Worm (Caenorhabditis elegans) whole organism, young adult: Measurements from ENCODE around the gene T10C6.7.
A peak's percentile ranks its signal among the peaks of the same experiment; 100 is the strongest.
"Not testable (repeated sequence)": the region's sequence is repeated elsewhere in the genome, so short reads cannot be mapped to it uniquely, and the experiment has no call there.

Experiments used
- B0336.3 ChIP-seq: fragments of 200-800 bp; sonication (Bioruptor generic); IDR thresholded peaks from 2 replicates; pipeline ENCODE4 v1.3.6; 2022; ENCODE audit warnings: missing genetic modification characterization, missing compliant biosample characterization
- C17E4.6 ChIP-seq: fragments of 200-800 bp; sonication (Bioruptor generic); IDR thresholded peaks from 2 replicates; pipeline ENCODE4 v1.3.6; 2022; ENCODE audit warnings: missing genetic modification reagents, missing genetic modification characterization, missing compliant biosample characterization
- F52B5.7 ChIP-seq: sonication (generic microtip); optimal IDR thresholded peaks from 2 replicates; lab custom pipeline; 2016; ENCODE audit warnings: mild to moderate bottlenecking, missing genetic modification characterization, missing compliant biosample characterization
- F55B11.4 ChIP-seq: sonication (generic microtip); optimal IDR thresholded peaks from 2 replicates; lab custom pipeline; 2016; ENCODE audit warnings: missing compliant biosample characterization, missing genetic modification characterization, borderline replicate concordance; ENCODE audit not compliant: insufficient read depth
- T07F8.4 ChIP-seq: sonication (generic microtip); optimal IDR thresholded peaks from 2 replicates; lab custom pipeline; 2016; ENCODE audit warnings: mild to moderate bottlenecking, missing genetic modification characterization, moderate library complexity, missing compliant biosample characterization
- Y53F4B.3 ChIP-seq: fragments of 200-800 bp; sonication (Bioruptor generic); IDR thresholded peaks from 2 replicates; pipeline ENCODE4 v1.3.6; 2022; ENCODE audit warnings: missing genetic modification reagents, missing genetic modification characterization, missing compliant biosample characterization
- Y67H2A.10 ChIP-seq: fragments of 200-800 bp; sonication (Bioruptor generic); conservative IDR thresholded peaks from 2 replicates; pipeline ENCODE4 v1.3.6; 2022; ENCODE audit warnings: missing genetic modification reagents, missing genetic modification characterization, missing compliant biosample characterization
- Y95B8A.8 ChIP-seq: fragments of 200-800 bp; sonication (Bioruptor generic); IDR thresholded peaks from 2 replicates; pipeline ENCODE4 v1.3.6; 2022; ENCODE audit warnings: missing genetic modification reagents, missing genetic modification characterization, missing compliant biosample characterization
- akir-1 ChIP-seq: fragments of 200-800 bp; sonication (Bioruptor generic); optimal IDR thresholded peaks from 2 replicates; lab custom pipeline; 2018; ENCODE audit warnings: mild to moderate bottlenecking, missing genetic modification characterization, moderate library complexity, missing compliant biosample characterization
- atf-7 ChIP-seq: sonication (generic microtip); optimal IDR thresholded peaks from 2 replicates; lab custom pipeline; 2017; ENCODE audit warnings: mild to moderate bottlenecking, missing genetic modification characterization, missing compliant biosample characterization
- attf-6 ChIP-seq: fragments of 200-800 bp; sonication (Bioruptor generic); IDR thresholded peaks from 2 replicates; pipeline ENCODE4 v1.3.6; 2022; ENCODE audit warnings: missing genetic modification reagents, missing genetic modification characterization, missing compliant biosample characterization
- bed-1 ChIP-seq: fragments of 200-800 bp; sonication (Bioruptor generic); IDR thresholded peaks from 2 replicates; pipeline ENCODE4 v1.3.6; 2022; ENCODE audit warnings: missing genetic modification reagents, missing genetic modification characterization, missing compliant biosample characterization
- ceh-100 ChIP-seq: fragments of 200-800 bp; sonication (Bioruptor generic); IDR thresholded peaks from 2 replicates; pipeline ENCODE4 v1.3.6; 2022; ENCODE audit warnings: missing genetic modification reagents, missing genetic modification characterization, missing compliant biosample characterization
- ceh-40 ChIP-seq: fragments of 200-800 bp; sonication (Bioruptor generic); IDR thresholded peaks from 2 replicates; pipeline ENCODE4 v1.3.6; 2022; ENCODE audit warnings: missing genetic modification characterization, missing compliant biosample characterization
- die-1 ChIP-seq: sonication (generic microtip); optimal IDR thresholded peaks from 2 replicates; lab custom pipeline; 2016; ENCODE audit warnings: missing genotype, mild to moderate bottlenecking, missing genetic modification characterization, missing compliant biosample characterization
- fkh-3 ChIP-seq: sonication (generic microtip); optimal IDR thresholded peaks from 2 replicates; lab custom pipeline; 2016; ENCODE audit warnings: mild to moderate bottlenecking, missing genetic modification characterization, missing compliant biosample characterization
- him-1 ChIP-seq: sonication (generic microtip); optimal IDR thresholded peaks from 2 replicates; lab custom pipeline; 2016; ENCODE audit warnings: missing genotype, missing genetic modification reagents, missing genetic modification characterization, missing compliant biosample characterization
- lag-1 ChIP-seq: fragments of 200-800 bp; sonication (Bioruptor generic); IDR thresholded peaks from 2 replicates; pipeline ENCODE4 v1.3.6; 2022; ENCODE audit warnings: missing genetic modification reagents, missing genetic modification characterization, missing compliant biosample characterization
- lin-26 ChIP-seq: fragments of 200-800 bp; sonication (Bioruptor generic); IDR thresholded peaks from 2 replicates; pipeline ENCODE4 v1.3.6; 2022; ENCODE audit warnings: missing genetic modification reagents, missing genetic modification characterization, missing compliant biosample characterization
- lin-40 ChIP-seq: sonication (generic microtip); optimal IDR thresholded peaks from 2 replicates; lab custom pipeline; 2016; ENCODE audit warnings: missing genetic modification characterization, mild to moderate bottlenecking, missing compliant biosample characterization, missing genotype, missing genetic modification reagents
- mel-28 ChIP-seq: sonication (generic microtip); optimal IDR thresholded peaks from 2 replicates; lab custom pipeline; 2016; ENCODE audit warnings: borderline replicate concordance, mild to moderate bottlenecking, missing genetic modification characterization, missing compliant biosample characterization
- mes-4 ChIP-seq: sonication (generic microtip); optimal IDR thresholded peaks from 2 replicates; lab custom pipeline; 2016; ENCODE audit warnings: missing genotype, missing genetic modification characterization, missing compliant biosample characterization
- nhr-80 ChIP-seq: sonication (generic microtip); optimal IDR thresholded peaks from 2 replicates; lab custom pipeline; 2016; ENCODE audit warnings: missing genetic modification characterization, missing compliant biosample characterization
- nhr-90 ChIP-seq: sonication (generic microtip); optimal IDR thresholded peaks from 2 replicates; lab custom pipeline; 2016; ENCODE audit warnings: missing genotype, mild to moderate bottlenecking, missing genetic modification characterization, missing compliant biosample characterization
- rcor-1 ChIP-seq: fragments of 200-800 bp; sonication (Bioruptor generic); IDR thresholded peaks from 2 replicates; pipeline ENCODE4 v1.3.6; 2022; ENCODE audit warnings: missing genetic modification reagents, missing genetic modification characterization, missing compliant biosample characterization
- rec-8 ChIP-seq, 2 experiments: sonication (generic microtip); optimal IDR thresholded peaks; 2 replicates each; lab custom pipeline; 2016; ENCODE audit warnings: mild to moderate bottlenecking in 2 of 2, missing genetic modification characterization in 2 of 2, missing genetic modification reagents in 2 of 2, missing genotype in 2 of 2, missing biosample characterization in 1 of 2, missing compliant biosample characterization in 1 of 2, moderate library complexity in 1 of 2
- rpc-1 ChIP-seq, 2 experiments: fragments of 150-350 bp in 1 of 2; sonication (generic microtip) in 1 of 2; optimal IDR thresholded peaks; 2 replicates each; lab custom pipeline; 2014 to 2018; ENCODE audit warnings: missing biosample characterization in 1 of 2, missing genetic modification characterization in 1 of 2, missing genetic modification reagents in 1 of 2, missing genotype in 1 of 2
- snpc-1.1 ChIP-seq: sonication (generic microtip); optimal IDR thresholded peaks from 2 replicates; lab custom pipeline; 2017; ENCODE audit warnings: missing genetic modification characterization, mild to moderate bottlenecking, missing compliant biosample characterization, antibody characterized with exemption, moderate library complexity, missing genotype, missing genetic modification reagents; ENCODE audit not compliant: insufficient read depth
- snpc-1.3 ChIP-seq: sonication (generic microtip); optimal IDR thresholded peaks from 2 replicates; lab custom pipeline; 2017; ENCODE audit warnings: missing genetic modification characterization, mild to moderate bottlenecking, missing compliant biosample characterization, antibody characterized with exemption, moderate library complexity, missing genotype, missing genetic modification reagents; ENCODE audit not compliant: insufficient read depth
- snpc-4 ChIP-seq, 5 experiments: fragments of 150-350 bp in 1 of 5; sonication (generic microtip) in 4 of 5; optimal IDR thresholded peaks; 2 replicates each; lab custom pipeline; 2014 to 2018; ENCODE audit warnings: missing genetic modification characterization in 5 of 5, missing biosample characterization in 3 of 5, antibody characterized with exemption in 2 of 5, mild to moderate bottlenecking in 2 of 5, missing compliant biosample characterization in 2 of 5, missing genotype in 2 of 5, moderate library complexity in 2 of 5, missing genetic modification reagents in 1 of 5
- somi-1 ChIP-seq: fragments of 200-800 bp; sonication (Bioruptor generic); optimal IDR thresholded peaks from 2 replicates; lab custom pipeline; 2018; ENCODE audit warnings: mild to moderate bottlenecking, missing genetic modification characterization, missing compliant biosample characterization
- tbp1 ChIP-seq: fragments of 200-800 bp; sonication (Bioruptor generic); optimal IDR thresholded peaks from 2 replicates; lab custom pipeline; 2018; ENCODE audit warnings: mild to moderate bottlenecking, missing genetic modification characterization, missing compliant biosample characterization
- tlf-1 ChIP-seq: fragments of 200-800 bp; sonication (Bioruptor generic); optimal IDR thresholded peaks from 2 replicates; lab custom pipeline; 2018; ENCODE audit warnings: mild to moderate bottlenecking, missing genetic modification characterization, missing compliant biosample characterization
- unc-62 ChIP-seq: fragments of 150-350 bp; optimal IDR thresholded peaks from 2 replicates; lab custom pipeline; 2014; ENCODE audit warnings: missing biosample characterization, missing genetic modification reagents, missing genetic modification characterization
- ztf-25 ChIP-seq: fragments of 200-800 bp; sonication (Bioruptor generic); IDR thresholded peaks from 2 replicates; pipeline ENCODE4 v1.3.6; 2022; ENCODE audit warnings: missing genetic modification reagents, missing genetic modification characterization, missing compliant biosample characterization
- ztf-26 ChIP-seq: sonication (generic microtip); optimal IDR thresholded peaks from 2 replicates; lab custom pipeline; 2017; ENCODE audit warnings: missing genetic modification characterization, missing compliant biosample characterization
- ztf-6 ChIP-seq: fragments of 200-800 bp; sonication (Bioruptor generic); IDR thresholded peaks from 2 replicates; pipeline ENCODE4 v1.3.6; 2022; ENCODE audit warnings: missing genetic modification reagents, missing genetic modification characterization, missing compliant biosample characterization

T10C6.7 gene

DNA sequence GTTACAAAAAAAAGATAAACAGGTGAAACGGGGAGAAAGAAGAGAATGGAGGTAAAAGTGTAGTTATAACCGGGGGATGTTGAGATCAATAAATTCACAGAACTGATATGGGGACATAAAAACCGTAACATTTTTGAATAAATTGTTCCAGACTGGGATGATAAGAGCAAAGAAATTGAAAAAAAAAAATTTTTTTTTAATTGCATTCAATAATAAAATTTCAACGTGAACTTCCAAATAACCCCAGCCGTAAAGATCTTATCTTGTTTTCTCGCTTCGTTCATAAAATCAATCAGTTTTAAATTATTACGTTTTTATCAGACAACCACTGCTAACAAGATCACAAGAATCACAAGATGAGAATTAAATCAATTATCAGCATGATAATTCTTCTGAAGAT, 39.7 kb downstream of the T10C6.7 start, which contains the start of gene C06C6.7:
Gene C06C6.7 (plus strand): TSS at position 301 of the 400 bp plus-strand sequence.
- TF ChIP-seq ceh-40; snpc-1.3 (tag; lab: Kevin White, UChicago); Y53F4B.3 (GFP tag; lab: Robert Waterston, UW): not testable (repeated sequence)

DNA sequence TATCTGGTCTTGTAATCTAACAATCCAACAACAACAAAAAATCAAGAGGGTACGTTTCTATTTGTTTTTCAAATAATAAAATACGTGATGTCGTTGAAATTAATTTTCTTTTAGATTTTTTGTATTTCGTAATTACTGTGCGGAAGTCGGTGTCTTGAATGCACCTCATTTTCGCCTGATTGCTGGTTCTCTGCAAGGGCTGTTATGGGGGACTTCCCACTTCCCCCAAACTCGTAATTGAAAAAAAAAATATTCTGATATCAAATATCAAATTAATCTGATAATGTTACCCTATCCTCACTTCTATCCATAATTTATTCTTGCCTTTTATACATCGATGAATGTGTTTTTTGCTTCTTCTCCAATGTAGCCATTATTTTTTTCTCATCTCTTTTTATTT, 43.4 kb downstream of the T10C6.7 start, which contains the start of gene F36G9.15:
Gene F36G9.15 (minus strand): TSS at position 101 of the 400 bp plus-strand sequence.
- TF ChIP-seq die-1 (no peak), bed-1 (GFP tag; lab: Robert Waterston, UW) (no peak), lin-40 (no peak), akir-1 (GFP tag; lab: Kevin White, UChicago) (no peak), Y67H2A.10 (GFP tag; lab: Robert Waterston, UW) (no peak), mes-4 (tag; lab: Kevin White, UChicago) (no peak), ceh-40 (no peak), somi-1 (no peak), F52B5.7 (tag; lab: Kevin White, UChicago) (no peak), ztf-26 (no peak), tbp1 (GFP tag; lab: Kevin White, UChicago) (no peak), B0336.3 (GFP tag; lab: Robert Waterston, UW) (no peak), T07F8.4 (tag; lab: Kevin White, UChicago) (no peak), snpc-1.1 (no peak), Y95B8A.8 (GFP tag; lab: Robert Waterston, UW) (no peak)

DNA sequence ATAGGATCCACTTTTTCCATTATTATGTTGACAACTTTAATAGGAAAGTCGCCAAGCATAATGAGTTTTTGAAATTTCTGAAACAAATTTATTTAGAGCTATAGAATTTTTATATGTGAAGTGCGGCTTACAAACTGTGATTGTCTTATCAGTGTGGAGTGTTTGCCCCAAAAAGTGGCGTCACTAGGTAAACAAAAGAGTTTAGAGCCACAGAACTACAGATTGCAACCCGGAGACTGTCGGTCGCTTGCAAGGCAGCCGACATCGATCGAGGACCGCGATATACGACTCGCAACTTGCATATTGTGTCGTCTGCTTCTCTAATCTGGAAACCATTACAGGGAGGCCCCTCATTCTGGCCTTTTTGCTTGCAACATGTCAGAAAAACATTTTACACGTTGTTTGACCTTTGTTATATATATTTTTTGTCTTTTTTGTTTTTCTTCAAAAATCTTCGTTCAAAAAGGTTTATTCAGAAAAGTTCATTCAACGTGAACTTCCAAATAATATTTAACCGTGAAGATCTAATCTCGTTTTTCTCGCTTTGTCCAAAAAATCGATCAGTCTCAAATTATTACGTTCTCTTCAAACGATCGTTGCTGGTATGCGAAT, 48.7 kb downstream of the T10C6.7 start, which contains the start of the genes fbxa-99 and F36G9.13:
Gene fbxa-99 (minus strand): TSS at position 122 of the 612 bp plus-strand sequence.
Gene F36G9.13 (plus strand): TSS at position 562 of the 612 bp plus-strand sequence.
- TF ChIP-seq C17E4.6 (GFP tag; lab: Robert Waterston, UW) = no peak
- no peak for TF ChIP-seq nhr-90
- TF ChIP-seq snpc-1.3 (tag; lab: Kevin White, UChicago) = no peak
- TF ChIP-seq F55B11.4 (tag; lab: Kevin White, UChicago) = no peak
- no peak for TF ChIP-seq him-1 (tag; lab: Kevin White, UChicago)
- no peak for TF ChIP-seq ztf-25 (GFP tag; lab: Robert Waterston, UW)
- no peak for TF ChIP-seq snpc-4 (GFP tag; optimal IDR thresholded peaks at IDR 0.05; lab: Kevin White, UChicago)
- TF ChIP-seq snpc-4 (tag; optimal IDR thresholded peaks at IDR 0.05; lab: Kevin White, UChicago) = peak; percentile 77 to 90 (median 81)

DNA sequence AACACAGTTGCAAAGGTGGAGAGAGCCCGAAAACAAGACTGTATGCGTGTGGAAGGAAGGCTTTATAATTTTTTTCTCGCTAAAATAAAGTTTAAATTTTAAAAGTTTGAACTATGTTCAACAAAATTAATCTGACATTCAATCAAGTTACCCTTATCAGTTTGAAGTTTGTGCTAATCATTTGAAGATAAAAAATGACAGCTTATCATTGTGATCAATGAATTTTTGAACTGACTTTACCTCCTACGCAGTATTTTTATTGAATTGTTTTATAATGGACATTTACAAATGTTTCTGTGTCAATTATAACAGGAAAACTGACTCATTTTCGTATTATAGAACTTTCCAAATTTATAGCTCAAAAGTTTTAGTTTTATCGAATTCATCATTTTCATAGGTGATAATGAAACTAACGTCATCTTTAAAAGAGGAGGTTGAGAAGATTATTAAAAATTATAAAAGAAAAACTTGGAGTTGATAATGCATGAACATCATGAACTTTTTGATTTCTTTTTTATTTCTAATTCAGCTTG, 53.2 kb downstream of the T10C6.7 start, which contains the start of gene oac-20:
Gene oac-20 (plus strand): TSS at position 483 of the 533 bp plus-strand sequence.
- no peak for TF ChIP-seq rcor-1
- TF ChIP-seq ceh-100 (GFP tag; lab: Robert Waterston, UW) = no peak
- no peak for TF ChIP-seq rec-8 (tag; optimal IDR thresholded peaks at IDR 0.05; lab: Kevin White, UChicago)
- no peak for TF ChIP-seq lag-1 (GFP tag; lab: Robert Waterston, UW)
- TF ChIP-seq attf-6 (GFP tag; lab: Robert Waterston, UW) = no peak
- TF ChIP-seq lin-26 (GFP tag; lab: Robert Waterston, UW) = no peak
- TF ChIP-seq ztf-6 (GFP tag; lab: Robert Waterston, UW) = no peak
- peak; percentile 78 for TF ChIP-seq nhr-80
- no peak for TF ChIP-seq rpc-1 (optimal IDR thresholded peaks at IDR 0.05; lab: Kevin White, UChicago)
- no peak for TF ChIP-seq rpc-1 (tag; optimal IDR thresholded peaks at IDR 0.05; lab: Kevin White, UChicago)
- TF ChIP-seq fkh-3 (tag; lab: Kevin White, UChicago) = no peak
- peak; percentile 95 for TF ChIP-seq unc-62 (GFP tag; lab: Kevin White, UChicago)
- peak; percentile 24 for TF ChIP-seq atf-7
- no peak for TF ChIP-seq mel-28 (tag; lab: Kevin White, UChicago)
- no peak for TF ChIP-seq tlf-1
